In the genomic region with DNA sequence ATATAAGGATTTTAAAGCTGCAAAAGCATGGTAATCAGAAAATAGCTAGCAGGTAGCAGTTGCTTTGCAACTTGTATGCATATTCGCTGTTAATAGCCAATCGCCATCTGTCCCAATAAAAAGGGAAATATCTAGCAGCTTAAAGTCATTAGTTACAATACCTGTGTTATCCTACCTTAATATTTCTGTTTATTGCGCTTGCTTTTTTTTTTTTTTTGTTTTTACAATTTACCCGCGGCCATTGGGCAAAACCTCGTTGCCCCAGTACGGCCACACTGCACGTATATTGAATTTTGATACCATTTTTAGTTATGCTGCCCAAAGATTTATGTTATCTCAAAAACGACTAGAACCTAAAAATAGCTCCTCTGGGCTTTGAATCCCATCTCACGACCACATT, we compare ENCODE assay signal across 1 fruit fly cellular context.
TF ChIP-seq lines count a peak whose summit lies in the region.

No protein-coding gene starts in this region.

TF ChIP-seq in whole organism, embryonic, 481 proteins besides CTCF, POLR2A, EP300 and RAD21 (continued from another document):
- TF ChIP-seq CG12104 (GFP tag; optimal IDR thresholded peaks at IDR 0.05; lab: Kevin White, UChicago) (no peak), CG15479 (GFP tag; optimal IDR thresholded peaks at IDR 0.05; lab: Kevin White, UChicago) (no peak), CG9797 (GFP tag; optimal IDR thresholded peaks at IDR 0.05; lab: Kevin White, UChicago) (peak; percentile 41), row (GFP tag; IDR thresholded peaks at IDR 0.05; lab: Robert Waterston, UW) (no peak), vnd (GFP tag; IDR thresholded peaks at IDR 0.05; lab: Robert Waterston, UW; ENCODE audit: partially characterized antibody) (no peak), ash1 (GFP tag; optimal IDR thresholded peaks at IDR 0.05; lab: Kevin White, UChicago) (no peak), CG16813 (GFP tag; IDR thresholded peaks at IDR 0.05; lab: Robert Waterston, UW; ENCODE audit: partially characterized antibody) (no peak), psq (GFP tag; optimal IDR thresholded peaks at IDR 0.05; lab: Kevin White, UChicago) (no peak), CG14710 (tag; optimal IDR thresholded peaks at IDR 0.05; lab: Kevin White, UChicago) (peak; percentile 23), CG10979 (tag; optimal IDR thresholded peaks at IDR 0.05; lab: Kevin White, UChicago) (no peak), trem (tag; optimal IDR thresholded peaks at IDR 0.05; lab: Kevin White, UChicago) (peak; percentile 41), prd (optimal IDR thresholded peaks at IDR 0.05; lab: Kevin White, UChicago) (no peak), prd (GFP tag; IDR thresholded peaks at IDR 0.05; lab: Robert Waterston, UW) (no peak), grau (tag; optimal IDR thresholded peaks at IDR 0.05; lab: Kevin White, UChicago) (no peak), chinmo (GFP tag; IDR thresholded peaks at IDR 0.05; lab: Robert Waterston, UW; ENCODE audit: partially characterized antibody) (no peak), CG2116 (GFP tag; optimal IDR thresholded peaks at IDR 0.05; lab: Kevin White, UChicago) (no peak), Sry-δ (GFP tag; optimal IDR thresholded peaks at IDR 0.05; lab: Kevin White, UChicago) (peak; percentile 8), CG32532 (GFP tag; IDR thresholded peaks at IDR 0.05; lab: Robert Waterston, UW) (no peak), hth (optimal IDR thresholded peaks at IDR 0.05; lab: Kevin White, UChicago) (no peak), CG31224 (GFP tag; IDR thresholded peaks at IDR 0.05; lab: Robert Waterston, UW) (no peak), CG15514 (GFP tag; optimal IDR thresholded peaks at IDR 0.05; lab: Kevin White, UChicago) (peak; percentile 22), sisA (GFP tag; IDR thresholded peaks at IDR 0.05; lab: Robert Waterston, UW) (no peak), dysf (GFP tag; IDR thresholded peaks at IDR 0.05; lab: Robert Waterston, UW) (no peak), CG4617 (GFP tag; optimal IDR thresholded peaks at IDR 0.05; lab: Kevin White, UChicago; ENCODE audit: borderline replicate concordance) (peak; percentile 37), MTF-1 (GFP tag; optimal IDR thresholded peaks at IDR 0.05; lab: Kevin White, UChicago; ENCODE audit: borderline replicate concordance) (no peak), CG18262 (tag; optimal IDR thresholded peaks at IDR 0.05; lab: Kevin White, UChicago) (no peak), bsh (GFP tag; optimal IDR thresholded peaks at IDR 0.05; lab: Kevin White, UChicago) (no peak), MBD-R2 (GFP tag; IDR thresholded peaks at IDR 0.05; lab: Robert Waterston, UW) (peak; percentile 52), E2f1 (GFP tag; IDR thresholded peaks at IDR 0.05; lab: Robert Waterston, UW) (no peak), CG10431 (GFP tag; optimal IDR thresholded peaks at IDR 0.05; lab: Kevin White, UChicago) (no peak), CG43689 (GFP tag; IDR thresholded peaks at IDR 0.05; lab: Robert Waterston, UW) (no peak), Hmx (GFP tag; optimal IDR thresholded peaks at IDR 0.05; lab: Kevin White, UChicago) (no peak), sqz (GFP tag; optimal IDR thresholded peaks at IDR 0.05; lab: Kevin White, UChicago) (peak; percentile 32), CG32772 (GFP tag; IDR thresholded peaks at IDR 0.05; lab: Robert Waterston, UW) (0 out of 2 replicates have a peak, but pooled peaks have one; percentile 40), E2f2 (GFP tag; IDR thresholded peaks at IDR 0.05; lab: Robert Waterston, UW) (peak; percentile 41; the same call in 1 of the 2 replicates), yki (optimal IDR thresholded peaks at IDR 0.05; lab: Kevin White, UChicago) (no peak), CG12659 (GFP tag; optimal IDR thresholded peaks at IDR 0.05; lab: Kevin White, UChicago) (peak; percentile 4), CG8281 (tag; optimal IDR thresholded peaks at IDR 0.05; lab: Kevin White, UChicago) (no peak), Trl (optimal IDR thresholded peaks at IDR 0.05; lab: Kevin White, UChicago) (no peak), Trl (GFP tag; optimal IDR thresholded peaks at IDR 0.05; lab: Kevin White, UChicago) (no peak), CG16863 (GFP tag; optimal IDR thresholded peaks at IDR 0.05; lab: Kevin White, UChicago) (no peak), Dp (GFP tag; optimal IDR thresholded peaks at IDR 0.05; lab: Kevin White, UChicago) (peak; percentile 20), tll (GFP tag; optimal IDR thresholded peaks at IDR 0.05; lab: Kevin White, UChicago) (no peak), CG32767 (GFP tag; IDR thresholded peaks at IDR 0.05; lab: Robert Waterston, UW) (no peak), CG3281 (GFP tag; optimal IDR thresholded peaks at IDR 0.05; lab: Kevin White, UChicago) (no peak), Hand (GFP tag; optimal IDR thresholded peaks at IDR 0.05; lab: Kevin White, UChicago) (no peak), Ravus (GFP tag; IDR thresholded peaks at IDR 0.05; lab: Robert Waterston, UW) (no peak)
